Worm (Caenorhabditis elegans): ENCODE data around the gene B0464.6.

The B0464.6 gene

ce11 chrIII:9465424-9465823 lies 341 bp downstream of the B0464.6 start, which contains the start of gene B0464.9:
Gene B0464.9 (plus strand): TSS chrIII:9465767.
- no peak for TF ChIP-seq tbx-2 (tag; optimal IDR thresholded peaks at IDR 0.05)
- peak; percentile 8 for TF ChIP-seq hmg-11 (tag; optimal IDR thresholded peaks at IDR 0.05)
- no peak for TF ChIP-seq nhr-25 (tag; optimal IDR thresholded peaks at IDR 0.05)
- TF ChIP-seq jun-1 (tag; optimal IDR thresholded peaks at IDR 0.05) = no peak
- no peak for TF ChIP-seq ceh-82 (tag; optimal IDR thresholded peaks at IDR 0.05)
- no peak for TF ChIP-seq unc-39 (tag; optimal IDR thresholded peaks at IDR 0.05)
- TF ChIP-seq ceh-28 (tag; optimal IDR thresholded peaks at IDR 0.05) = no peak
- TF ChIP-seq lin-39 (tag; optimal IDR thresholded peaks at IDR 0.05) = no peak
- no peak for TF ChIP-seq nhr-77 (tag; optimal IDR thresholded peaks at IDR 0.05)
- TF ChIP-seq nhr-237 (tag; optimal IDR thresholded peaks at IDR 0.05) = no peak
- TF ChIP-seq elt-2 (tag; optimal IDR thresholded peaks at IDR 0.05) = peak; percentile 10
- TF ChIP-seq nhr-12 (tag; optimal IDR thresholded peaks at IDR 0.05) = no peak
- no peak for TF ChIP-seq ZK546.5 (tag; optimal IDR thresholded peaks at IDR 0.05)
- TF ChIP-seq ztf-11 (tag; optimal IDR thresholded peaks at IDR 0.05) = no peak
- TF ChIP-seq unc-62 (GFP tag; optimal IDR thresholded peaks at IDR 0.05) = no peak
- no peak for TF ChIP-seq ama-1 (optimal IDR thresholded peaks at IDR 0.05)
- TF ChIP-seq snpc-4 (tag; optimal IDR thresholded peaks at IDR 0.05) = no peak
- no peak for TF ChIP-seq sea-2 (GFP tag; optimal IDR thresholded peaks at IDR 0.05)
- no peak for TF ChIP-seq nhr-67 (tag; optimal IDR thresholded peaks at IDR 0.05)
- TF ChIP-seq elt-3 (tag; optimal IDR thresholded peaks at IDR 0.05) = no peak
- TF ChIP-seq lin-15B (tag; optimal IDR thresholded peaks at IDR 0.05) = peak; percentile 79
- no peak for TF ChIP-seq aly-2 (tag; optimal IDR thresholded peaks at IDR 0.05)
- TF ChIP-seq egl-27 (tag; optimal IDR thresholded peaks at IDR 0.05) = no peak
- TF ChIP-seq pha-4 (tag; optimal IDR thresholded peaks at IDR 0.05) = peak; percentile 64
- no peak for TF ChIP-seq egl-5 (tag; optimal IDR thresholded peaks at IDR 0.05)
- no peak for TF ChIP-seq nhr-28 (tag; optimal IDR thresholded peaks at IDR 0.05)
- TF ChIP-seq ztf-4 (tag; optimal IDR thresholded peaks at IDR 0.05) = no peak
- no peak for TF ChIP-seq elt-1 (tag; optimal IDR thresholded peaks at IDR 0.05)
- no peak for TF ChIP-seq skn-1 (tag; optimal IDR thresholded peaks at IDR 0.05)
- no peak for TF ChIP-seq R02D3.7 (tag; optimal IDR thresholded peaks at IDR 0.05)
- TF ChIP-seq nhr-43 (tag; optimal IDR thresholded peaks at IDR 0.05; ENCODE audit: poor library complexity, severe bottlenecking) = peak; percentile 77
- TF ChIP-seq ceh-9 (tag; optimal IDR thresholded peaks at IDR 0.05) = no peak
- TF ChIP-seq daf-12 (tag; optimal IDR thresholded peaks at IDR 0.05) = no peak
- no peak for TF ChIP-seq fos-1 (tag; optimal IDR thresholded peaks at IDR 0.05)
- no peak for TF ChIP-seq eor-1 (tag; optimal IDR thresholded peaks at IDR 0.05)
- TF ChIP-seq zag-1 (tag; optimal IDR thresholded peaks at IDR 0.05) = no peak
- peak; percentile 21 for TF ChIP-seq lsy-12 (tag; optimal IDR thresholded peaks at IDR 0.05)
- peak; percentile 66 for TF ChIP-seq nhr-23 (tag; optimal IDR thresholded peaks at IDR 0.05)
- TF ChIP-seq nfya-1 (tag; optimal IDR thresholded peaks at IDR 0.05; ENCODE audit: insufficient read depth) = peak; percentile 35
- TF ChIP-seq mml-1 (tag; optimal IDR thresholded peaks at IDR 0.05) = no peak
- TF ChIP-seq pqm-1 (tag; optimal IDR thresholded peaks at IDR 0.05) = peak; percentile 42
- no peak for TF ChIP-seq fkh-2 (tag; optimal IDR thresholded peaks at IDR 0.05)
- TF ChIP-seq nhr-76 (tag; optimal IDR thresholded peaks at IDR 0.05) = no peak
- TF ChIP-seq nhr-11 (tag; optimal IDR thresholded peaks at IDR 0.05) = no peak
- no peak for TF ChIP-seq ceh-16 (tag; optimal IDR thresholded peaks at IDR 0.05)
- TF ChIP-seq fkh-10 (GFP tag; optimal IDR thresholded peaks at IDR 0.05) = no peak
- TF ChIP-seq mdl-1 (tag; optimal IDR thresholded peaks at IDR 0.05) = no peak
